Worm (Caenorhabditis elegans): ENCODE data around the gene F10B5.2.

Gene F10B5.2

DNA sequence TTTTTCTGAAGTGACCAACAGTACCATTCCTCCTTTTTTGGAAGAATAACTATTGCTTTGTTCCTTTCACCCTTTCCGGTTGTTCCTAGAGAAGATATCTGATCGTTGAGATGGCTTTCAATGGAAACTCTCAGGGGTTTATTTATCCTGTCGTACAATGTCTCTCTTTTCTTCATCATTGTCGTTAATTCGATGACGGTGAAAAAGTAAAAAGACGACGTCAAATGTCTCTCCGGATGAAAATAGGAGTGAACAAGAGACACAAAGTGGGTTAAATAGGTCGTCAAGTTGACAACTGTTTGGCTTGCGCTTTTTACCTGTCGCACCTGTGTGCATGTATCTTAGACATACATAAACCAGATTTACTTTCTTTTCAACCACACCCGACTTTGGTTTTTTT, 49.4 kb downstream of the F10B5.2 start:
- TF ChIP-seq xbp-1 (tag; optimal IDR thresholded peaks at IDR 0.05), result no peak
- TF ChIP-seq mdl-1 (tag; optimal IDR thresholded peaks at IDR 0.05), result no peak
- no peak for TF ChIP-seq unc-130 (tag; optimal IDR thresholded peaks at IDR 0.05)
- TF ChIP-seq blmp-1 (tag; optimal IDR thresholded peaks at IDR 0.05), result peak; percentile 96
- no peak for TF ChIP-seq pag-3 (tag; optimal IDR thresholded peaks at IDR 0.05; ENCODE audit: borderline replicate concordance, insufficient read depth)
- TF ChIP-seq fos-1 (tag; optimal IDR thresholded peaks at IDR 0.05), result no peak

All from whole organism, L1 larva.